Worm (Caenorhabditis elegans) whole organism, young adult: ENCODE data around the gene mrps-18A.

Experiments used
- B0035.1 ChIP-seq: sonication (generic microtip); optimal IDR thresholded peaks from 2 replicates; lab custom pipeline; 2016; ENCODE audit warnings: missing genetic modification characterization, mild to moderate bottlenecking, missing compliant biosample characterization, missing genotype, missing genetic modification reagents
- D2030.7 ChIP-seq: fragments of 200-800 bp; sonication (Bioruptor generic); IDR thresholded peaks from 2 replicates; pipeline ENCODE4 v1.3.6; 2022; ENCODE audit warnings: missing genetic modification reagents, missing genetic modification characterization, missing compliant biosample characterization
- F22D6.2 ChIP-seq: sonication (generic microtip); optimal IDR thresholded peaks from 2 replicates; lab custom pipeline; 2016; ENCODE audit warnings: mild to moderate bottlenecking, missing genetic modification characterization, missing compliant biosample characterization
- F37B4.10 ChIP-seq: fragments of 200-800 bp; sonication (Bioruptor generic); IDR thresholded peaks from 2 replicates; pipeline ENCODE4 v1.3.6; 2022; ENCODE audit warnings: missing genetic modification characterization, missing compliant biosample characterization
- F49E8.2 ChIP-seq: sonication (generic microtip); optimal IDR thresholded peaks from 3 replicates; lab custom pipeline; 2017; ENCODE audit warnings: missing genetic modification characterization, mild to moderate bottlenecking, missing compliant biosample characterization, antibody characterized with exemption, moderate library complexity; ENCODE audit not compliant: insufficient read depth
- K12H6.12 ChIP-seq: fragments of 200-800 bp; sonication (Bioruptor generic); optimal IDR thresholded peaks from 2 replicates; lab custom pipeline; 2018; ENCODE audit warnings: mild to moderate bottlenecking, missing genetic modification characterization, missing compliant biosample characterization
- T07F8.4 ChIP-seq: sonication (generic microtip); optimal IDR thresholded peaks from 2 replicates; lab custom pipeline; 2016; ENCODE audit warnings: mild to moderate bottlenecking, missing genetic modification characterization, moderate library complexity, missing compliant biosample characterization
- Y56A3A.18 ChIP-seq: fragments of 200-800 bp; sonication (Bioruptor generic); IDR thresholded peaks from 2 replicates; pipeline ENCODE4 v1.3.6; 2022; ENCODE audit warnings: missing genetic modification reagents, missing genetic modification characterization, missing compliant biosample characterization
- Y95B8A.8 ChIP-seq: fragments of 200-800 bp; sonication (Bioruptor generic); IDR thresholded peaks from 2 replicates; pipeline ENCODE4 v1.3.6; 2022; ENCODE audit warnings: missing genetic modification reagents, missing genetic modification characterization, missing compliant biosample characterization
- aptf-3 ChIP-seq: fragments of 200-800 bp; sonication (Bioruptor generic); IDR thresholded peaks from 2 replicates; pipeline ENCODE4 v1.3.6; 2022; ENCODE audit warnings: missing genetic modification characterization, missing compliant biosample characterization
- attf-3 ChIP-seq: fragments of 200-800 bp; sonication (Bioruptor generic); conservative IDR thresholded peaks from 2 replicates; pipeline ENCODE4 v1.3.6; 2022; ENCODE audit warnings: missing genetic modification reagents, missing genetic modification characterization, missing compliant biosample characterization
- cebp-1 ChIP-seq, 2 experiments: fragments of 200-800 bp in 1 of 2; sonication (Bioruptor generic) in 1 of 2; sonication (generic microtip) in 1 of 2; IDR thresholded peaks in 1 of 2; optimal IDR thresholded peaks in 1 of 2; 2 replicates each; pipeline versions ENCODE4 v1.3.6 to Lab custom; 2017 to 2022; ENCODE audit warnings: missing compliant biosample characterization in 2 of 2, missing genetic modification characterization in 2 of 2, mild to moderate bottlenecking in 1 of 2, missing genetic modification reagents in 1 of 2, moderate library complexity in 1 of 2
- ceh-27 ChIP-seq: fragments of 200-800 bp; sonication (Bioruptor generic); optimal IDR thresholded peaks from 2 replicates; lab custom pipeline; 2018; ENCODE audit warnings: mild to moderate bottlenecking, missing genetic modification characterization, moderate library complexity, missing compliant biosample characterization
- ceh-91 ChIP-seq: fragments of 200-800 bp; sonication (Bioruptor generic); IDR thresholded peaks from 2 replicates; pipeline ENCODE4 v1.3.6; 2022; ENCODE audit warnings: missing genetic modification reagents, missing genetic modification characterization, missing compliant biosample characterization
- dpff-1 ChIP-seq: sonication (generic microtip); optimal IDR thresholded peaks from 2 replicates; lab custom pipeline; 2017; ENCODE audit warnings: mild to moderate bottlenecking, missing genetic modification characterization, missing compliant biosample characterization
- hmg-1.2 ChIP-seq: fragments of 200-800 bp; sonication (Bioruptor generic); IDR thresholded peaks from 2 replicates; pipeline ENCODE4 v1.3.6; 2022; ENCODE audit warnings: missing genetic modification reagents, missing genetic modification characterization, missing compliant biosample characterization
- let-526 ChIP-seq: fragments of 200-800 bp; sonication (Bioruptor generic); IDR thresholded peaks from 2 replicates; pipeline ENCODE4 v1.3.6; 2022; ENCODE audit warnings: missing genetic modification reagents, missing genetic modification characterization, missing compliant biosample characterization
- lin-35 ChIP-seq, 3 experiments: fragments of 150-350 bp in 2 of 3; sonication (generic microtip) in 1 of 3; optimal IDR thresholded peaks; 2 replicates each; lab custom pipeline; 2014 to 2018; ENCODE audit warnings: missing biosample characterization in 3 of 3, missing genetic modification characterization in 3 of 3, missing genetic modification reagents in 3 of 3
- mcd-1 ChIP-seq: fragments of 200-800 bp; sonication (Bioruptor generic); IDR thresholded peaks from 2 replicates; pipeline ENCODE4 v1.3.6; 2022; ENCODE audit warnings: missing genetic modification reagents, missing genetic modification characterization, missing compliant biosample characterization
- nfya-1 ChIP-seq: sonication (generic microtip); optimal IDR thresholded peaks from 2 replicates; lab custom pipeline; 2017; ENCODE audit warnings: antibody characterized with exemption, missing compliant biosample characterization, missing genetic modification characterization, borderline replicate concordance; ENCODE audit not compliant: insufficient read depth
- nhr-120 ChIP-seq: fragments of 200-800 bp; sonication (Bioruptor generic); IDR thresholded peaks from 2 replicates; pipeline ENCODE4 v1.3.6; 2022; ENCODE audit warnings: missing genetic modification characterization, missing compliant biosample characterization
- rec-8 ChIP-seq, 2 experiments: sonication (generic microtip); optimal IDR thresholded peaks; 2 replicates each; lab custom pipeline; 2016; ENCODE audit warnings: mild to moderate bottlenecking in 2 of 2, missing genetic modification characterization in 2 of 2, missing genetic modification reagents in 2 of 2, missing genotype in 2 of 2, missing biosample characterization in 1 of 2, missing compliant biosample characterization in 1 of 2, moderate library complexity in 1 of 2
- snpc-4 ChIP-seq, 5 experiments: fragments of 150-350 bp in 1 of 5; sonication (generic microtip) in 4 of 5; optimal IDR thresholded peaks; 2 replicates each; lab custom pipeline; 2014 to 2018; ENCODE audit warnings: missing genetic modification characterization in 5 of 5, missing biosample characterization in 3 of 5, antibody characterized with exemption in 2 of 5, mild to moderate bottlenecking in 2 of 5, missing compliant biosample characterization in 2 of 5, missing genotype in 2 of 5, moderate library complexity in 2 of 5, missing genetic modification reagents in 1 of 5
- somi-1 ChIP-seq: fragments of 200-800 bp; sonication (Bioruptor generic); optimal IDR thresholded peaks from 2 replicates; lab custom pipeline; 2018; ENCODE audit warnings: mild to moderate bottlenecking, missing genetic modification characterization, missing compliant biosample characterization
- ztf-25 ChIP-seq: fragments of 200-800 bp; sonication (Bioruptor generic); IDR thresholded peaks from 2 replicates; pipeline ENCODE4 v1.3.6; 2022; ENCODE audit warnings: missing genetic modification reagents, missing genetic modification characterization, missing compliant biosample characterization
- ztf-26 ChIP-seq: sonication (generic microtip); optimal IDR thresholded peaks from 2 replicates; lab custom pipeline; 2017; ENCODE audit warnings: missing genetic modification characterization, missing compliant biosample characterization

Gene mrps-18A

ce11 chrIII:8286824-8287223, 44.9 kb downstream of the mrps-18A start:
- no peak for TF ChIP-seq F22D6.2
- TF ChIP-seq somi-1 (GFP tag; lab: Kevin White, UChicago), result no peak
- no peak for TF ChIP-seq T07F8.4 (tag; lab: Kevin White, UChicago)
- no peak for TF ChIP-seq K12H6.12 (tag; lab: Kevin White, UChicago)
- TF ChIP-seq ztf-26, result no peak
- no peak for TF ChIP-seq nfya-1
- TF ChIP-seq attf-3 (GFP tag; lab: Robert Waterston, UW), result no peak
- TF ChIP-seq ceh-91, result no peak
- TF ChIP-seq cebp-1 (GFP tag; IDR thresholded peaks at IDR 0.05; lab: Robert Waterston, UW), result no peak
- no peak for TF ChIP-seq cebp-1 (tag; optimal IDR thresholded peaks at IDR 0.05; lab: Kevin White, UChicago)
- no peak for TF ChIP-seq mcd-1 (GFP tag; lab: Robert Waterston, UW)
- no peak for TF ChIP-seq Y95B8A.8 (GFP tag; lab: Robert Waterston, UW)
- TF ChIP-seq F37B4.10 (GFP tag; lab: Robert Waterston, UW), result no peak
- no peak for TF ChIP-seq nhr-120 (GFP tag; lab: Robert Waterston, UW)
- TF ChIP-seq let-526 (GFP tag; lab: Robert Waterston, UW), result no peak

- TF ChIP-seq ceh-27 (GFP tag; lab: Kevin White, UChicago) (peak; percentile 18), Y56A3A.18 (no peak)
Observed at ce11 chrIII:8286003-8286402, 45.7 kb downstream of the mrps-18A start.

ce11 chrIII:8283525-8283924, 48.2 kb downstream of the mrps-18A start:
- TF ChIP-seq hmg-1.2 (no peak), F49E8.2 (no peak), dpff-1 (tag; lab: Kevin White, UChicago) (no peak), rec-8 (tag; optimal IDR thresholded peaks at IDR 0.05; lab: Kevin White, UChicago) (no peak), B0035.1 (no peak), D2030.7 (no peak), aptf-3 (GFP tag; lab: Robert Waterston, UW) (no peak), ztf-25 (GFP tag; lab: Robert Waterston, UW) (no peak)

- TF ChIP-seq snpc-4 (GFP tag; optimal IDR thresholded peaks at IDR 0.05; lab: Kevin White, UChicago), result no peak
- no peak for TF ChIP-seq snpc-4 (tag; optimal IDR thresholded peaks at IDR 0.05; lab: Kevin White, UChicago)
- no peak for TF ChIP-seq lin-35 (GFP tag; optimal IDR thresholded peaks at IDR 0.05; lab: Kevin White, UChicago)
Observed at ce11 chrIII:8281310-8281709, 50.4 kb downstream of the mrps-18A start.
